Worm (Caenorhabditis elegans) whole organism, young adult: ENCODE results near the gene snt-5.

Experiments used
- F22D6.2 ChIP-seq: sonication (generic microtip); optimal IDR thresholded peaks from 2 replicates; lab custom pipeline; 2016; ENCODE audit warnings: mild to moderate bottlenecking, missing genetic modification characterization, missing compliant biosample characterization
- F49E8.2 ChIP-seq: sonication (generic microtip); optimal IDR thresholded peaks from 3 replicates; lab custom pipeline; 2017; ENCODE audit warnings: missing genetic modification characterization, mild to moderate bottlenecking, missing compliant biosample characterization, antibody characterized with exemption, moderate library complexity; ENCODE audit not compliant: insufficient read depth
- K11D2.4 ChIP-seq: fragments of 200-800 bp; sonication (Bioruptor generic); IDR thresholded peaks from 2 replicates; pipeline ENCODE4 v1.3.6; 2022; ENCODE audit warnings: missing genetic modification reagents, missing genetic modification characterization, missing compliant biosample characterization
- Y67H2A.10 ChIP-seq: fragments of 200-800 bp; sonication (Bioruptor generic); conservative IDR thresholded peaks from 2 replicates; pipeline ENCODE4 v1.3.6; 2022; ENCODE audit warnings: missing genetic modification reagents, missing genetic modification characterization, missing compliant biosample characterization
- ZK185.1 ChIP-seq: sonication (generic microtip); optimal IDR thresholded peaks from 2 replicates; lab custom pipeline; 2016; ENCODE audit warnings: mild to moderate bottlenecking, missing genetic modification characterization, missing compliant biosample characterization; ENCODE audit not compliant: poor library complexity, severe bottlenecking
- athp-1 ChIP-seq: sonication (generic microtip); optimal IDR thresholded peaks from 2 replicates; lab custom pipeline; 2017; ENCODE audit warnings: mild to moderate bottlenecking, missing genetic modification characterization, missing compliant biosample characterization
- ccch-3 ChIP-seq: fragments of 200-800 bp; sonication (Bioruptor generic); optimal IDR thresholded peaks from 2 replicates; lab custom pipeline; 2018; ENCODE audit warnings: mild to moderate bottlenecking, missing genetic modification characterization, missing compliant biosample characterization
- cebp-2 ChIP-seq: fragments of 200-800 bp; sonication (Bioruptor generic); IDR thresholded peaks from 2 replicates; pipeline ENCODE4 v1.3.6; 2022; ENCODE audit warnings: missing genetic modification characterization, missing compliant biosample characterization
- ceh-27 ChIP-seq: fragments of 200-800 bp; sonication (Bioruptor generic); optimal IDR thresholded peaks from 2 replicates; lab custom pipeline; 2018; ENCODE audit warnings: mild to moderate bottlenecking, missing genetic modification characterization, moderate library complexity, missing compliant biosample characterization
- ceh-40 ChIP-seq: fragments of 200-800 bp; sonication (Bioruptor generic); IDR thresholded peaks from 2 replicates; pipeline ENCODE4 v1.3.6; 2022; ENCODE audit warnings: missing genetic modification characterization, missing compliant biosample characterization
- ceh-58 ChIP-seq: fragments of 200-800 bp; sonication (Bioruptor generic); IDR thresholded peaks from 2 replicates; pipeline ENCODE4 v1.3.6; 2022; ENCODE audit warnings: missing genetic modification characterization, missing compliant biosample characterization
- ceh-79 ChIP-seq: sonication (generic microtip); optimal IDR thresholded peaks from 2 replicates; lab custom pipeline; 2017; ENCODE audit warnings: mild to moderate bottlenecking, missing genetic modification characterization, missing compliant biosample characterization
- efl-1 ChIP-seq: fragments of 150-350 bp; optimal IDR thresholded peaks from 2 replicates; lab custom pipeline; 2014; ENCODE audit warnings: missing biosample characterization, missing genetic modification reagents, missing genetic modification characterization
- egl-44 ChIP-seq: fragments of 200-800 bp; sonication (Bioruptor generic); IDR thresholded peaks from 2 replicates; pipeline ENCODE4 v1.3.6; 2022; ENCODE audit warnings: missing genetic modification reagents, missing genetic modification characterization, missing compliant biosample characterization
- ekl-4 ChIP-seq: fragments of 200-800 bp; sonication (Bioruptor generic); IDR thresholded peaks from 2 replicates; pipeline ENCODE4 v1.3.6; 2022; ENCODE audit warnings: missing genetic modification reagents, missing genetic modification characterization, missing compliant biosample characterization
- gei-17 ChIP-seq: fragments of 200-800 bp; sonication (Bioruptor generic); optimal IDR thresholded peaks from 2 replicates; lab custom pipeline; 2018; ENCODE audit warnings: mild to moderate bottlenecking, missing genetic modification characterization, missing compliant biosample characterization
- hlh-12 ChIP-seq: sonication (generic microtip); optimal IDR thresholded peaks from 2 replicates; lab custom pipeline; 2016; ENCODE audit warnings: missing genetic modification characterization, missing compliant biosample characterization
- let-607 ChIP-seq, 2 experiments: fragments of 200-800 bp in 1 of 2; sonication (Bioruptor generic) in 1 of 2; sonication (generic microtip) in 1 of 2; optimal IDR thresholded peaks; 2 replicates each; lab custom pipeline; 2016 to 2018; ENCODE audit warnings: mild to moderate bottlenecking in 2 of 2, missing compliant biosample characterization in 2 of 2, missing genetic modification characterization in 2 of 2, moderate library complexity in 2 of 2, missing genotype in 1 of 2
- lin-40 ChIP-seq: sonication (generic microtip); optimal IDR thresholded peaks from 2 replicates; lab custom pipeline; 2016; ENCODE audit warnings: missing genetic modification characterization, mild to moderate bottlenecking, missing compliant biosample characterization, missing genotype, missing genetic modification reagents
- lin-54 ChIP-seq: fragments of 200-800 bp; sonication (Bioruptor generic); optimal IDR thresholded peaks from 2 replicates; lab custom pipeline; 2018; ENCODE audit warnings: mild to moderate bottlenecking, missing genetic modification characterization, missing compliant biosample characterization
- nhr-120 ChIP-seq: fragments of 200-800 bp; sonication (Bioruptor generic); IDR thresholded peaks from 2 replicates; pipeline ENCODE4 v1.3.6; 2022; ENCODE audit warnings: missing genetic modification characterization, missing compliant biosample characterization
- nhr-179 ChIP-seq: sonication (generic microtip); optimal IDR thresholded peaks from 2 replicates; lab custom pipeline; 2016; ENCODE audit warnings: mild to moderate bottlenecking, missing genetic modification characterization, missing compliant biosample characterization
- nhr-80 ChIP-seq: sonication (generic microtip); optimal IDR thresholded peaks from 2 replicates; lab custom pipeline; 2016; ENCODE audit warnings: missing genetic modification characterization, missing compliant biosample characterization
- rec-8 ChIP-seq, 2 experiments: sonication (generic microtip); optimal IDR thresholded peaks; 2 replicates each; lab custom pipeline; 2016; ENCODE audit warnings: mild to moderate bottlenecking in 2 of 2, missing genetic modification characterization in 2 of 2, missing genetic modification reagents in 2 of 2, missing genotype in 2 of 2, missing biosample characterization in 1 of 2, missing compliant biosample characterization in 1 of 2, moderate library complexity in 1 of 2
- repo-1 ChIP-seq: sonication (generic microtip); optimal IDR thresholded peaks from 2 replicates; lab custom pipeline; 2017; ENCODE audit warnings: mild to moderate bottlenecking, missing genetic modification characterization, missing compliant biosample characterization
- snpc-1.1 ChIP-seq: sonication (generic microtip); optimal IDR thresholded peaks from 2 replicates; lab custom pipeline; 2017; ENCODE audit warnings: missing genetic modification characterization, mild to moderate bottlenecking, missing compliant biosample characterization, antibody characterized with exemption, moderate library complexity, missing genotype, missing genetic modification reagents; ENCODE audit not compliant: insufficient read depth
- somi-1 ChIP-seq: fragments of 200-800 bp; sonication (Bioruptor generic); optimal IDR thresholded peaks from 2 replicates; lab custom pipeline; 2018; ENCODE audit warnings: mild to moderate bottlenecking, missing genetic modification characterization, missing compliant biosample characterization
- sptf-2 ChIP-seq: fragments of 200-800 bp; sonication (Bioruptor generic); optimal IDR thresholded peaks from 2 replicates; lab custom pipeline; 2018; ENCODE audit warnings: mild to moderate bottlenecking, missing genetic modification characterization, missing compliant biosample characterization
- unc-130 ChIP-seq: sonication (generic microtip); optimal IDR thresholded peaks from 2 replicates; lab custom pipeline; 2016; ENCODE audit warnings: missing genetic modification reagents, missing genetic modification characterization, missing compliant biosample characterization
- xnd-1 ChIP-seq: sonication (generic microtip); optimal IDR thresholded peaks from 2 replicates; lab custom pipeline; 2016; ENCODE audit warnings: missing genotype, missing genetic modification reagents, missing genetic modification characterization, missing compliant biosample characterization
- zfh-2 ChIP-seq: fragments of 200-800 bp; sonication (Bioruptor generic); conservative IDR thresholded peaks from 2 replicates; pipeline ENCODE4 v1.3.6; 2022; ENCODE audit warnings: missing genetic modification reagents, missing genetic modification characterization, missing compliant biosample characterization
- ztf-26 ChIP-seq: sonication (generic microtip); optimal IDR thresholded peaks from 2 replicates; lab custom pipeline; 2017; ENCODE audit warnings: missing genetic modification characterization, missing compliant biosample characterization

snt-5 gene

ce11 chrV:1444180-1444579 lies 32.8 kb upstream of the snt-5 start, which contains the start of gene cnc-1:
TSS of gene cnc-1 (minus strand) at chrV:1444280.
- TF ChIP-seq cebp-2 (GFP tag; lab: Robert Waterston, UW), result no peak
- no peak for TF ChIP-seq nhr-120 (GFP tag; lab: Robert Waterston, UW)
- TF ChIP-seq ceh-27 (GFP tag; lab: Kevin White, UChicago), result no peak
- no peak for TF ChIP-seq xnd-1 (tag; lab: Kevin White, UChicago)
- no peak for TF ChIP-seq efl-1 (GFP tag; lab: Kevin White, UChicago)
- no peak for TF ChIP-seq Y67H2A.10 (GFP tag; lab: Robert Waterston, UW)
- TF ChIP-seq athp-1 (tag; lab: Kevin White, UChicago), result no peak
- no peak for TF ChIP-seq F49E8.2 (tag; lab: Kevin White, UChicago)
- TF ChIP-seq hlh-12 (tag; lab: Kevin White, UChicago), result no peak
- no peak for TF ChIP-seq F22D6.2 (tag; lab: Kevin White, UChicago)
- no peak for TF ChIP-seq gei-17 (GFP tag; lab: Kevin White, UChicago)
- TF ChIP-seq, all 124 proteins: peak for 0

ce11 chrV:1442042-1442441 lies 30.7 kb upstream of the snt-5 start, which contains the start of gene cnc-11:
TSS of gene cnc-11 (plus strand) at chrV:1442342.
- TF ChIP-seq ceh-58 (GFP tag; lab: Robert Waterston, UW) (no peak), snpc-1.1 (tag; lab: Kevin White, UChicago) (no peak), ccch-3 (GFP tag; lab: Kevin White, UChicago) (no peak), F22D6.2 (tag; lab: Kevin White, UChicago) (no peak), somi-1 (GFP tag; lab: Kevin White, UChicago) (no peak), nhr-179 (tag; lab: Kevin White, UChicago) (no peak), ekl-4 (GFP tag; lab: Robert Waterston, UW) (no peak), repo-1 (no peak), nhr-80 (tag; lab: Kevin White, UChicago) (no peak)

ce11 chrV:1438832-1439231 lies 27.5 kb upstream of the snt-5 start, which contains the start of gene R09B5.11:
TSS of gene R09B5.11 (plus strand) at chrV:1439205.
- TF ChIP-seq sptf-2, result no peak
- no peak for TF ChIP-seq cebp-2 (GFP tag; lab: Robert Waterston, UW)
- no peak for TF ChIP-seq lin-54 (GFP tag; lab: Kevin White, UChicago)
- peak; percentile 29 for TF ChIP-seq lin-40 (tag; lab: Kevin White, UChicago)
- no peak for TF ChIP-seq ZK185.1 (tag; lab: Kevin White, UChicago)
- no peak for TF ChIP-seq rec-8 (tag; optimal IDR thresholded peaks at IDR 0.05; lab: Kevin White, UChicago)
- TF ChIP-seq K11D2.4 (GFP tag; lab: Robert Waterston, UW), result peak; percentile 20; the same call in 1 of the 2 replicates
- TF ChIP-seq nhr-80 (tag; lab: Kevin White, UChicago), result no peak
- no peak for TF ChIP-seq ceh-79 (tag; lab: Kevin White, UChicago)
- TF ChIP-seq ztf-26, result peak; percentile 29

ce11 chrV:1438205-1438604 lies 26.8 kb upstream of the snt-5 start:
- no peak for TF ChIP-seq K11D2.4 (GFP tag; lab: Robert Waterston, UW)

- TF ChIP-seq zfh-2 (GFP tag; lab: Robert Waterston, UW) (no peak), unc-130 (GFP tag; lab: Kevin White, UChicago) (no peak), egl-44 (GFP tag; lab: Robert Waterston, UW) (no peak), let-607 (tag; optimal IDR thresholded peaks at IDR 0.05; lab: Kevin White, UChicago) (no peak), ceh-40 (GFP tag; lab: Robert Waterston, UW) (no peak)
Measured at ce11 chrV:1435106-1435505, 23.7 kb upstream of the snt-5 start.
